Worm (Caenorhabditis elegans) whole organism, L4 larva: Measurements from ENCODE around the gene Y57A10C.10.

Source experiments
- aly-2 ChIP-seq: sonication (generic microtip); optimal IDR thresholded peaks from 2 replicates; lab custom pipeline; 2018; ENCODE audit warnings: missing biosample characterization, missing genetic modification characterization
- attf-4 ChIP-seq: sonication (generic microtip); optimal IDR thresholded peaks from 3 replicates; lab custom pipeline; 2017; ENCODE audit warnings: missing biosample characterization, missing genetic modification characterization
- fos-1 ChIP-seq: fragments of 150-350 bp; optimal IDR thresholded peaks from 2 replicates; lab custom pipeline; 2014; ENCODE audit warnings: missing biosample characterization, missing genetic modification characterization
- lin-29 ChIP-seq: fragments of 200-800 bp; sonication (Bioruptor generic); IDR thresholded peaks from 2 replicates; pipeline ENCODE4 v1.3.6; 2022; ENCODE audit warnings: missing genetic modification reagents, missing genetic modification characterization, missing compliant biosample characterization
- lsy-2 ChIP-seq, 2 experiments: fragments of 150-350 bp in 1 of 2; sonication (generic microtip) in 1 of 2; optimal IDR thresholded peaks; 2 replicates each; lab custom pipeline; 2014 to 2017; ENCODE audit warnings: missing biosample characterization in 2 of 2, missing genetic modification characterization in 2 of 2
- pha-4 ChIP-seq, 2 experiments: fragments of 150-350 bp in 1 of 2; fragments of 200-800 bp in 1 of 2; sonication (Bioruptor generic) in 1 of 2; IDR thresholded peaks in 1 of 2; optimal IDR thresholded peaks in 1 of 2; 2 replicates each; pipeline versions ENCODE4 v1.3.6 to Lab custom; 2014 to 2022; ENCODE audit warnings: missing genetic modification characterization in 2 of 2, missing genetic modification reagents in 2 of 2, missing biosample characterization in 1 of 2, missing compliant biosample characterization in 1 of 2
- rbr-2 ChIP-seq: sonication (generic microtip); optimal IDR thresholded peaks from 2 replicates; lab custom pipeline; 2016; ENCODE audit warnings: missing genotype, missing genetic modification characterization, missing compliant biosample characterization
- snpc-1.2 ChIP-seq: fragments of 200-800 bp; sonication (Bioruptor generic); IDR thresholded peaks from 2 replicates; pipeline ENCODE4 v1.3.6; 2022; ENCODE audit warnings: missing genetic modification reagents, missing genetic modification characterization, missing compliant biosample characterization
- unc-130 ChIP-seq: sonication (generic microtip); optimal IDR thresholded peaks from 2 replicates; lab custom pipeline; 2016; ENCODE audit warnings: missing genetic modification reagents, missing genetic modification characterization, missing compliant biosample characterization
- unc-62 ChIP-seq, 3 experiments: fragments of 150-350 bp in 1 of 3; sonication (generic microtip); optimal IDR thresholded peaks in 2 of 3; peaks in 1 of 3; 1 replicate in 1 of 3; 2 replicates in 2 of 3; lab custom pipeline; 2014 to 2017; ENCODE audit warnings: missing biosample characterization in 3 of 3, missing genetic modification characterization in 3 of 3, missing genetic modification reagents in 3 of 3, missing genotype in 1 of 3

DNA sequence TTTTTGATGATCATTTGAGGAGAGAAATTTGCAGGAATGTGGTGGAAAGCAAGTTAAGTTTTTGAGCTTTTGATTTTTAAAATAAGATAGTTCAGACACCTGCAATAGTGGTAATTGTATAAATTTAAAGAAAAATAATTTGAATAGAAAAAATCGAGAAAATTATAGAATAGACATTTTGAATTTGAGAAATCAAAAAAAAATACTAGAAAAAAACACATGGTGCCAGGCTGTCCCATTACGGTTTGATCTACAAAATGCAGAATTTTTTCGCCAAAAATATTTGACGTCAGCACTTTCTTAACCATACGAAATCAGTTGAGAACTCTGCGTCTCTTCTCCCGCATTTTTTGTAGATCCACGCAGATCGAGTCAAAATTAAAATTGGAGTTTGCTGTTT, 23.6 kb downstream of the Y57A10C.10 start, which contains the start of gene sre-27:
- no peak for TF ChIP-seq attf-4 (tag; lab: Kevin White, UChicago)
- TF ChIP-seq fos-1 (tag; lab: Kevin White, UChicago): no peak
- no peak for TF ChIP-seq pha-4 (GFP tag; IDR thresholded peaks at IDR 0.05; lab: Robert Waterston, UW)
- TF ChIP-seq pha-4 (tag; optimal IDR thresholded peaks at IDR 0.05; lab: Kevin White, UChicago): no peak
- no peak for TF ChIP-seq unc-62 (GFP tag; optimal IDR thresholded peaks at IDR 0.05 in 1 of 2; lab: Kevin White, UChicago)
- no peak for TF ChIP-seq unc-62 (tag; optimal IDR thresholded peaks at IDR 0.05; lab: Kevin White, UChicago)
- no peak for TF ChIP-seq rbr-2 (tag; lab: Kevin White, UChicago)
- TF ChIP-seq lsy-2 (tag; optimal IDR thresholded peaks at IDR 0.05; lab: Kevin White, UChicago): no peak
- no peak for TF ChIP-seq lin-29 (GFP tag; lab: Robert Waterston, UW)
- TF ChIP-seq snpc-1.2: no peak
- TF ChIP-seq aly-2 (tag; lab: Kevin White, UChicago): no peak
- no peak for TF ChIP-seq unc-130 (GFP tag; lab: Kevin White, UChicago)
